Fruit fly (Drosophila melanogaster) whole organism, prepupa: ENCODE results near the gene Vlet.
A peak's percentile ranks its signal among the peaks of the same experiment; 100 is the strongest.

Source experiments
- Blimp-1 ChIP-seq: fragments of 200-800 bp; sonication (Bioruptor generic); optimal IDR thresholded peaks from 3 replicates; lab custom pipeline; 2017; ENCODE audit warnings: missing biosample characterization, missing genetic modification characterization, mild to moderate bottlenecking, moderate library complexity, missing genetic modification reagents
- CG10669 ChIP-seq: fragments of 200-800 bp; sonication (Bioruptor generic); optimal IDR thresholded peaks from 3 replicates; lab custom pipeline; 2018; ENCODE audit warnings: missing biosample characterization, mild to moderate bottlenecking, missing genetic modification characterization, moderate library complexity
- CG11294 ChIP-seq: fragments of 200-800 bp; sonication (Bioruptor generic); IDR thresholded peaks from 2 replicates; pipeline ENCODE4 v1.3.6; 2022; ENCODE audit warnings: missing biosample characterization, missing genetic modification characterization
- CG11762 ChIP-seq: fragments of 200-800 bp; sonication (Bioruptor generic); optimal IDR thresholded peaks from 3 replicates; lab custom pipeline; 2016; ENCODE audit warnings: missing biosample characterization, missing genetic modification characterization; ENCODE audit not compliant: insufficient read depth
- CG11902 ChIP-seq: fragments of 200-800 bp; sonication (Bioruptor generic); optimal IDR thresholded peaks from 3 replicates; lab custom pipeline; 2016; ENCODE audit warnings: missing biosample characterization, missing genetic modification characterization
- CG15336 ChIP-seq: fragments of 200-800 bp; sonication (Bioruptor generic); IDR thresholded peaks from 2 replicates; pipeline ENCODE4 v1.3.6; 2022; ENCODE audit warnings: missing biosample characterization, missing genetic modification characterization
- CG1621 ChIP-seq: fragments of 200-800 bp; sonication (Bioruptor generic); optimal IDR thresholded peaks from 3 replicates; lab custom pipeline; 2018; ENCODE audit warnings: missing biosample characterization, mild to moderate bottlenecking, missing genetic modification characterization
- CG3032 ChIP-seq: fragments of 200-800 bp; optimal IDR thresholded peaks from 2 replicates; lab custom pipeline; 2019; ENCODE audit warnings: missing biosample characterization, mild to moderate bottlenecking, missing genetic modification characterization, moderate library complexity
- CG32006 ChIP-seq: fragments of 200-800 bp; sonication (Bioruptor generic); optimal IDR thresholded peaks from 3 replicates; lab custom pipeline; 2017; ENCODE audit warnings: missing biosample characterization, mild to moderate bottlenecking, missing genetic modification characterization
- CG3919 ChIP-seq: fragments of 200-800 bp; sonication (Bioruptor generic); optimal IDR thresholded peaks from 3 replicates; lab custom pipeline; 2016; ENCODE audit warnings: missing biosample characterization, missing genetic modification characterization
- CG4318 ChIP-seq: fragments of 200-800 bp; sonication (Bioruptor generic); optimal IDR thresholded peaks from 3 replicates; lab custom pipeline; 2017; ENCODE audit warnings: missing biosample characterization, mild to moderate bottlenecking, missing genetic modification characterization
- CG6163 ChIP-seq: fragments of 200-800 bp; sonication (Bioruptor generic); IDR thresholded peaks from 3 replicates; pipeline ENCODE4 v1.3.6; 2022; ENCODE audit warnings: missing biosample characterization, missing genetic modification characterization
- CG6792 ChIP-seq: fragments of 200-800 bp; sonication (Bioruptor generic); optimal IDR thresholded peaks from 3 replicates; lab custom pipeline; 2016; ENCODE audit warnings: missing biosample characterization, missing genetic modification characterization
- CG6808 ChIP-seq: fragments of 200-800 bp; sonication (Bioruptor generic); optimal IDR thresholded peaks from 3 replicates; lab custom pipeline; 2017; ENCODE audit warnings: missing biosample characterization, missing genetic modification characterization, mild to moderate bottlenecking, moderate library complexity, missing genetic modification reagents
- CG6854 ChIP-seq: fragments of 200-800 bp; sonication (Bioruptor generic); optimal IDR thresholded peaks from 2 replicates; lab custom pipeline; 2017; ENCODE audit warnings: missing biosample characterization, mild to moderate bottlenecking, missing genetic modification characterization
- CG8119 ChIP-seq: fragments of 200-800 bp; sonication (Bioruptor generic); IDR thresholded peaks from 3 replicates; pipeline ENCODE4 v1.3.6; 2022; ENCODE audit warnings: missing biosample characterization, missing genetic modification characterization
- CG8319 ChIP-seq: fragments of 200-800 bp; sonication (Bioruptor generic); optimal IDR thresholded peaks from 3 replicates; lab custom pipeline; 2016; ENCODE audit warnings: missing biosample characterization, missing genetic modification characterization
- CG8632 ChIP-seq: fragments of 200-800 bp; sonication (Bioruptor generic); optimal IDR thresholded peaks from 3 replicates; lab custom pipeline; 2016; ENCODE audit warnings: missing biosample characterization, missing genetic modification characterization
- Eip75B ChIP-seq: fragments of 200-800 bp; sonication (Bioruptor generic); optimal IDR thresholded peaks from 3 replicates; lab custom pipeline; 2016; ENCODE audit warnings: missing biosample characterization, missing genetic modification characterization
- Eip78C ChIP-seq: fragments of 200-800 bp; sonication (Bioruptor generic); peaks from one replicate; lab custom pipeline; 2016; ENCODE audit warnings: missing biosample characterization, missing genetic modification characterization
- Eip93F ChIP-seq: fragments of 200-800 bp; sonication (Bioruptor generic); optimal IDR thresholded peaks from 2 replicates; lab custom pipeline; 2016; ENCODE audit warnings: missing biosample characterization, mild to moderate bottlenecking, missing genetic modification characterization
- Ets96B ChIP-seq: fragments of 200-800 bp; optimal IDR thresholded peaks from 2 replicates; lab custom pipeline; 2019; ENCODE audit warnings: missing biosample characterization, mild to moderate bottlenecking, missing genetic modification characterization, moderate library complexity
- Hr38 ChIP-seq: sonication (Bioruptor generic); optimal IDR thresholded peaks from 2 replicates; lab custom pipeline; 2016; ENCODE audit warnings: missing biosample characterization, missing genetic modification characterization
- Hr39 ChIP-seq: fragments of 200-800 bp; sonication (Bioruptor generic); optimal IDR thresholded peaks from 2 replicates; lab custom pipeline; 2016; ENCODE audit warnings: missing biosample characterization, missing genetic modification characterization
- Hr4 ChIP-seq: fragments of 200-800 bp; sonication (Bioruptor generic); optimal IDR thresholded peaks from 3 replicates; lab custom pipeline; 2016; ENCODE audit warnings: missing biosample characterization, missing genetic modification characterization
- Lpt ChIP-seq: fragments of 200-800 bp; sonication (Bioruptor generic); optimal IDR thresholded peaks from 3 replicates; lab custom pipeline; 2016; ENCODE audit warnings: missing biosample characterization, missing genetic modification characterization
- Met ChIP-seq: fragments of 200-800 bp; sonication (Bioruptor generic); optimal IDR thresholded peaks from 3 replicates; lab custom pipeline; 2016; ENCODE audit warnings: missing biosample characterization, missing genetic modification characterization
- Smox ChIP-seq: fragments of 200-800 bp; sonication (Bioruptor generic); optimal IDR thresholded peaks from 3 replicates; lab custom pipeline; 2016; ENCODE audit warnings: missing biosample characterization, missing genetic modification characterization
- Sox14 ChIP-seq: fragments of 200-800 bp; sonication (Bioruptor generic); optimal IDR thresholded peaks from 3 replicates; lab custom pipeline; 2016; ENCODE audit warnings: missing biosample characterization, missing genetic modification characterization
- Sox15 ChIP-seq: fragments of 200-800 bp; sonication (Bioruptor generic); optimal IDR thresholded peaks from 3 replicates; lab custom pipeline; 2016; ENCODE audit warnings: missing biosample characterization, missing genetic modification characterization
- achi ChIP-seq: fragments of 200-800 bp; sonication (Bioruptor generic); optimal IDR thresholded peaks from 3 replicates; lab custom pipeline; 2016; ENCODE audit warnings: missing biosample characterization, missing genetic modification characterization
- cyc ChIP-seq: fragments of 200-800 bp; sonication (Bioruptor generic); optimal IDR thresholded peaks from 3 replicates; lab custom pipeline; 2016; ENCODE audit warnings: missing biosample characterization, missing genetic modification characterization
- esn ChIP-seq: fragments of 200-800 bp; sonication (Bioruptor generic); optimal IDR thresholded peaks from 2 replicates; lab custom pipeline; 2016; ENCODE audit warnings: missing biosample characterization, mild to moderate bottlenecking, missing genetic modification characterization, moderate library complexity
- fd59A ChIP-seq: fragments of 200-800 bp; sonication (Bioruptor generic); optimal IDR thresholded peaks from 2 replicates; lab custom pipeline; 2017; ENCODE audit warnings: missing biosample characterization, mild to moderate bottlenecking, missing genetic modification characterization, missing genetic modification reagents
- fd85E ChIP-seq: fragments of 200-800 bp; sonication (Bioruptor generic); optimal IDR thresholded peaks from 3 replicates; lab custom pipeline; 2016; ENCODE audit warnings: missing biosample characterization, missing genetic modification characterization
- fkh ChIP-seq: fragments of 200-800 bp; sonication (Bioruptor generic); optimal IDR thresholded peaks from 3 replicates; lab custom pipeline; 2017; ENCODE audit warnings: missing biosample characterization, mild to moderate bottlenecking, missing genetic modification characterization, moderate library complexity
- spab ChIP-seq: fragments of 200-800 bp; sonication (Bioruptor generic); optimal IDR thresholded peaks from 2 replicates; lab custom pipeline; 2017; ENCODE audit warnings: missing biosample characterization, mild to moderate bottlenecking, missing genetic modification characterization, missing genetic modification reagents
- ss ChIP-seq, 2 experiments: fragments of 200-800 bp; sonication (Bioruptor generic); optimal IDR thresholded peaks; 2 replicates in 1 of 2; 3 replicates in 1 of 2; lab custom pipeline; 2017 to 2018; ENCODE audit warnings: mild to moderate bottlenecking in 2 of 2, missing biosample characterization in 2 of 2, missing genetic modification characterization in 2 of 2, moderate library complexity in 1 of 2
- svp ChIP-seq: fragments of 200-800 bp; sonication (Bioruptor generic); peaks from one replicate; lab custom pipeline; 2016; ENCODE audit warnings: missing biosample characterization, missing genetic modification characterization
- vri ChIP-seq: fragments of 200-800 bp; sonication (Bioruptor generic); optimal IDR thresholded peaks from 3 replicates; lab custom pipeline; 2016; ENCODE audit warnings: missing biosample characterization, mild to moderate bottlenecking, missing genetic modification characterization

The Vlet gene

DNA sequence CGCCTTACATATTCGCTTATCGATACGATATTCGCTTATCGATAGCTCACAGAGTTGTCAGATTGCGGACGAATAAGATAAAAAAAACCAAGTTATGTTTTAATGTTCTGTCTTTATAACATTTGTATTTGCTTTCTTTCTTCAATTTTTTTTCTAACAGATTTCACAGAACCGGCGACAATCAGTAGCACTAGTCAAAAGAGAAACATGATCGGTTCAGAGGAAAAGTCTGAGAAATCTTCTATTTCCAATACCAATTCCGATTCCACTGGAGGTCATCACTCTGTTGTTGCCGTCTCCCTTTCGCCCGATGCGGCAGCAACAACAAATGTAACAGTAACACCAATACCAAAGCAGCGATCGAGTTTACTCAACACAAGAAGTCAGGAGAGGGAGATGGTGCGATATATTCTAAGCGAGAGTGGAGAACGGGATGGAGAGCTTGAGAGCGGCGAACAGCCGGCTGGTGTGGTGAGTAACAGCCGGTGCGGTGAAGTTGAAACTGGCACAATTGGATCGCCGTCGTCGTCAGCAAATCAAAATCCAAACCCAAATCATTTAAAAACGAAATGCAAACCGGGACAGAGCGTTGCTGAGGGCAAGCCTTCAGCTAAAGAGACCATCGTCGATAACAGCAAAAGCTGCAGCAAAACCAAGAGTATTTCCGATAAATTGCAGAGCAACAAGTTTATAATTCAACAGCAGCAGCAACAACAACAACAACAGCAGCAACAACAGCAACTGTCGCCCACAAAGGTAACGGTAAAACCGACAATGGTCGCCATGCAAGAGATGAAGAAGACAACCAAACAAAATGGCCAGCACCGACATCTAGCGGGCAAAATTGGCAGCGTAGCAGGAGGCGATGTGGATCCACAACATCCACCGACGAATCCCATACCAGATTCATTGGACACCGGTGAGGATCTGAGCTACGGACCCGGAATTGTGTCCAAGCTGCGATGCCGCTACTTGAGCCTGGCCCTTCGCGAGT lies 3.5 kb upstream of the Vlet start (continued):
- peak; percentile 41 for TF ChIP-seq CG15336 (GFP tag; lab: Robert Waterston, UW)
- TF ChIP-seq CG1621, result peak; percentile 14
- peak; percentile 49 for TF ChIP-seq achi (GFP tag; lab: Kevin White, UChicago)
- TF ChIP-seq fd59A (GFP tag; lab: Kevin White, UChicago), result no peak
- peak; percentile 58 for TF ChIP-seq CG8632 (GFP tag; lab: Kevin White, UChicago)
- peak; percentile 71 for TF ChIP-seq cyc (GFP tag; lab: Kevin White, UChicago)
- TF ChIP-seq Hr39 (GFP tag; lab: Kevin White, UChicago), result peak; percentile 78
- TF ChIP-seq Eip93F (GFP tag; lab: Kevin White, UChicago), result peak; percentile 16
- peak; percentile 81 for TF ChIP-seq Eip78C
- no peak for TF ChIP-seq CG4318
- TF ChIP-seq CG3919 (GFP tag; lab: Kevin White, UChicago), result peak; percentile 58
- no peak for TF ChIP-seq Met (GFP tag; lab: Kevin White, UChicago)
- peak; percentile 52 for TF ChIP-seq CG3032 (tag; lab: Kevin White, UChicago)
- TF ChIP-seq CG11762 (GFP tag; lab: Kevin White, UChicago), result no peak
- peak; percentile 81 for TF ChIP-seq vri (GFP tag; lab: Kevin White, UChicago)
- TF ChIP-seq CG11294 (GFP tag; lab: Robert Waterston, UW), result no peak

DNA sequence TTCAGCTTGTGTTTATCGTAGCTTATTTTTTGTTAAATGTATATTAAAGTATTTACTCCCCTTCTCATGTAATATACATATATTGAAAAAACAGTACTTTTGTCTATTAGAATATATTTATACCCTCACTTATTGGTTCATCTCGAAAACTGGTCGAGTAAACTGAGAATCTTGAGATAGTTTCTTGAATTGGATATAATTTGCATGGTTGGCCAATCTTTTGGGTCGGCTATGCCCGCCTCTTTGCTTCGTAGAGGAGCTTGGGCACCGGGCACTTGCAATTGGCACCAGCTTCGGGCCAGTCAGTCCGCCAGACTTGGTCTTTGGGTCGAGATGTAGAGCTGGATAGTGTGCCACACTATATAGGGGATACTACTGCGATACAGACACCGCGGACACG lies 2.0 kb upstream of the Vlet start:
- TF ChIP-seq Hr4 (GFP tag; lab: Kevin White, UChicago) (peak; percentile 18), svp (GFP tag; lab: Kevin White, UChicago) (peak; percentile 44), CG32006 (GFP tag; lab: Kevin White, UChicago) (peak; percentile 22), Eip78C (peak; percentile 48), Blimp-1 (no peak)

DNA sequence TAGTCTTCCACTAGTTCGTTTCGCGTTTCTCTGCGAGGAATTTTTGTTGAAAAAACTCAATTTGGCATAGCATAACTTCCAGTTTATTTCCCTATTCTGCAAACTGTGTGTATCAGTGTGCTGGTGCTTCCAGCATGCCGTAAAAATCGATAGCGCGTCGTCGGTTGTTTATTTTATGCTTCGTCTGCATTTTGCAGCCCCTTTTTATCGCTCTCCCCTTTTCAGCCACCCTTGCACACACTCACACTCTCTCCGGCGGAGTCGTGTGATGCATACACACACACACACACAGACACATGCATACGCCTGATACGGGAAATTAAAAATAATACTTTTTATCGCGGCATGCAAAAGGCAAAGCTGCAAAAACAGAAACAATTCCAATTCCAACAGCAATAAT lies 1.1 kb upstream of the Vlet start:
- TF ChIP-seq vri (GFP tag; lab: Kevin White, UChicago), result peak; percentile 30
- no peak for TF ChIP-seq CG6792
- no peak for TF ChIP-seq CG8319 (GFP tag; lab: Kevin White, UChicago)
- no peak for TF ChIP-seq CG15336 (GFP tag; lab: Robert Waterston, UW)
- TF ChIP-seq ss (GFP tag; optimal IDR thresholded peaks at IDR 0.05; lab: Kevin White, UChicago), result peak in 1 of 2 experiments; percentile 40
- TF ChIP-seq CG6163 (GFP tag; lab: Robert Waterston, UW), result 0 out of 3 replicates have a peak, but pooled peaks have one; percentile 31
- peak; percentile 51 for TF ChIP-seq fkh (GFP tag; lab: Kevin White, UChicago)
- TF ChIP-seq CG8119, result peak; percentile 29; the same call in 2 of the 3 replicates
- TF ChIP-seq esn (GFP tag; lab: Kevin White, UChicago), result peak; percentile 1
- no peak for TF ChIP-seq CG6854
- peak; percentile 24 for TF ChIP-seq Sox14 (GFP tag; lab: Kevin White, UChicago)
- TF ChIP-seq Eip93F (GFP tag; lab: Kevin White, UChicago), result no peak
- TF ChIP-seq CG1621, result peak; percentile 83
- peak; percentile 8 for TF ChIP-seq CG6808

DNA sequence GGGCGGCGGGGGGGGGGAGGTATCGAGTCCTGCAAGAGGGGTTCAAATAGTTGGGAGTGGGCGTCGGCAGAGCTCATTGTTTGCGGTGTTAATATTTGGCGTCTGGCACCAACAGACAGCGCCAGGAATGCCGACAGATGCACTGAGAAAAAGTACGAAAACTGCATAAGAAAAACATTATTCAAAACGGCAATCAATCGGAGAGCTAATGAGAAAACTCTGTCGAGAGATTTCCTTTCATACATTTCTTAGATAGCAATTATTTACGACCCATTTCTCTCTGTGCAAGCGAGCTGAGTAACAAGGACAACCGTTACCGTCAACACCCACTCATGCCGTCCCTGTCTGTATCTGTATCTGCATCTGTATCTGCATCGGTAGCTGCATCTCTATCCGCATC lies 14.3 kb downstream of the Vlet start:
- TF ChIP-seq CG15336 (GFP tag; lab: Robert Waterston, UW), result peak; percentile 70
- peak; percentile 51 for TF ChIP-seq CG10669 (GFP tag; lab: Kevin White, UChicago)
- TF ChIP-seq Eip75B (GFP tag; lab: Kevin White, UChicago), result peak; percentile 42
- TF ChIP-seq CG11902 (GFP tag; lab: Kevin White, UChicago), result no peak
- TF ChIP-seq CG32006 (GFP tag; lab: Kevin White, UChicago), result peak; percentile 56
- TF ChIP-seq vri (GFP tag; lab: Kevin White, UChicago), result no peak
- TF ChIP-seq CG6854, result no peak
- no peak for TF ChIP-seq Eip93F (GFP tag; lab: Kevin White, UChicago)
- no peak for TF ChIP-seq Smox (GFP tag; lab: Kevin White, UChicago)
- no peak for TF ChIP-seq Sox14 (GFP tag; lab: Kevin White, UChicago)
- peak; percentile 85 for TF ChIP-seq Eip78C
- TF ChIP-seq CG11762 (GFP tag; lab: Kevin White, UChicago), result no peak
- peak; percentile 68 for TF ChIP-seq svp (GFP tag; lab: Kevin White, UChicago)
- TF ChIP-seq fd59A (GFP tag; lab: Kevin White, UChicago), result peak; percentile 3
- no peak for TF ChIP-seq Hr38 (GFP tag; lab: Kevin White, UChicago)
- peak; percentile 7 to 51 for TF ChIP-seq ss (GFP tag; optimal IDR thresholded peaks at IDR 0.05; lab: Kevin White, UChicago)
- peak; percentile 30; the same call in 1 of the 2 replicates for TF ChIP-seq CG11294 (GFP tag; lab: Robert Waterston, UW)
- TF ChIP-seq CG6792, result peak; percentile 27
- peak; percentile 5 for TF ChIP-seq Lpt (GFP tag; lab: Kevin White, UChicago)
- peak; percentile 34 for TF ChIP-seq CG6808
- TF ChIP-seq Ets96B (tag; lab: Kevin White, UChicago), result peak; percentile 39
- peak; percentile 43 for TF ChIP-seq CG3032 (tag; lab: Kevin White, UChicago)
- TF ChIP-seq Hr4 (GFP tag; lab: Kevin White, UChicago), result peak; percentile 55
- peak; percentile 19 for TF ChIP-seq Sox15 (GFP tag; lab: Kevin White, UChicago)
- TF ChIP-seq fd85E (GFP tag; lab: Kevin White, UChicago), result no peak
- peak; percentile 27 for TF ChIP-seq spab (GFP tag; lab: Kevin White, UChicago)
